Fruit fly (Drosophila melanogaster) Kc167 (cell line): Measurements from ENCODE around the gene Cyp18a1.

Experiments
- Myc ChIP-seq: fragments of >200 bp; optimal IDR thresholded peaks from 2 replicates; lab custom pipeline; 2017; ENCODE audit warnings: missing external identifiers
- Sin3A ChIP-seq: fragments of >200 bp; optimal IDR thresholded peaks from 2 replicates; lab custom pipeline; 2018; ENCODE audit warnings: missing external identifiers
- h ChIP-seq: fragments of >200 bp; optimal IDR thresholded peaks from 3 replicates; lab custom pipeline; 2018; ENCODE audit warnings: missing external identifiers
- insv ChIP-seq: fragments of >200 bp; optimal IDR thresholded peaks from 3 replicates; lab custom pipeline; 2018; ENCODE audit warnings: missing external identifiers
- psq ChIP-seq: fragments of >200 bp; optimal IDR thresholded peaks from 2 replicates; lab custom pipeline; 2017; ENCODE audit warnings: missing external identifiers
- ttk ChIP-seq: sonication (Bioruptor generic); optimal IDR thresholded peaks from 2 replicates; lab custom pipeline; 2017; ENCODE audit warnings: missing external identifiers

Gene Cyp18a1

DNA sequence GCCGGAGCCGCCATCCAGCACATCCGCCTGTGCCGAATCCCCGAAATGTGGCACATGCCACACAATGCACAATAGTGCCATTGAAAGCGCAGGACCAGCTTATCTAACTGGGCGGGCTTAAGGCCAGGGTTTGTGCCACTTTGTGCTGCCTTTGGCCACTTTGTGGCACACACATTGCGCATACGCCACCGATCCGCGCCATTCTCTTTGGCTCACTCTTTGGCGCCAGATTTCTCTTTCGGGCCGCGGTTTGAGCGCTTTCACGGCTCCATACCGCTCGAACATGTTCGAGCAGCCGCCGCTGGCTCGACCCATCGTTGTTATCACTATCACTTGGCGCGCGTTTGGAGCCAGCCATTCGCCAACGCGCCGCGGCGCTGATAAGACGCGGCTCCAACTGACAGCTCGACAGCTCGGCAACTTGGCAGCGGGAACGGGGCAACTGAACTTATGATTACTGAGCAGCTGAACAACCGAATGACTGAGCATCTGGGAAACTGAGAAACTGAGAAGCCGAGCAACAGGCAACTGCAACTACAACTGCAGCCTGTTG lies 27.1 kb downstream of the Cyp18a1 start:
- TF ChIP-seq insv (lab: Kevin White, UChicago) (no peak), h (no peak), Myc (lab: Kevin White, UChicago) (no peak), psq (no peak), Sin3A (no peak), ttk (lab: Kevin White, UChicago) (no peak)

DNA sequence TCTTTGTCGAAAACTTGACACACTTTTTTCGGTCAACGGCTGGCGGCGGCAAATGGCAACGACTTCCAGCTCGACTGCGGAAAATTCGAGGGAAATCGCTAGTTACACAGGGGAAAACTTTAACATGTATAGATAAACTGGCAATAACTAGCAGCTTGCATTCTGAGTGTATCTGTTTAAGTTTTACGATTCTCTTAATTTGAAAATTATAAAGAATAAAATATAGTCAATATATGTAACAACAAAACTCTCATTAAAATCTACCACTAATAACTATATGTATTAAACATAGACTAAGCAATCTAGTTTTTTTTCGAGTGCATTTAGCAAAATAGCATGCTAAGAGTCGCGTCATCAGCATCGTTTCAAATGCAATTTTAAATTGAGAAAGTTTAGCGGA lies 29.5 kb downstream of the Cyp18a1 start:
- TF ChIP-seq Sin3A, result no peak
- TF ChIP-seq psq, result no peak
- TF ChIP-seq h, result no peak

DNA sequence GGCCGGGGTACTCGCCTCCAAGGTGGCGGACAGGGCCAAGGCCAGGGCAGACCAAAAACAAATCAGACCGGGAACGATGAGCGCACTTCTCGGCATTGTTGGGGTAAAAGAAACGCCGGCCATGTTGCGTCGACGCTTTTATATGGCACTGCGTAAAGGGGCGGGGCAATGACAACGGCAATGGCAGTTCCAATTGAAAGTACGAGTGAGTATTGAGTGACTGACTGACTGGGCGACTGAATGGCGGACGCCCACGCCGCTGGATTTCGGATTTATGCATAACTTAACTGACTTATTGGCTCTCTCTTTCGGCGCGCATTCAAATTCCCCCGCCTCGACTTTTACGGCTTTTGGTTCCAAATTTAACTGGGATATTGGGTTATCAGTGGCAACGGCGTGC lies 30.8 kb downstream of the Cyp18a1 start, which contains the start of gene CG6696:
TSS of gene CG6696 (minus strand) at position 101 of the 400 bp plus-strand sequence.
- no peak for TF ChIP-seq Myc (lab: Kevin White, UChicago)
- no peak for TF ChIP-seq ttk (lab: Kevin White, UChicago)
- no peak for TF ChIP-seq Sin3A
- no peak for TF ChIP-seq h
- no peak for TF ChIP-seq insv (lab: Kevin White, UChicago)
- TF ChIP-seq psq, result no peak

DNA sequence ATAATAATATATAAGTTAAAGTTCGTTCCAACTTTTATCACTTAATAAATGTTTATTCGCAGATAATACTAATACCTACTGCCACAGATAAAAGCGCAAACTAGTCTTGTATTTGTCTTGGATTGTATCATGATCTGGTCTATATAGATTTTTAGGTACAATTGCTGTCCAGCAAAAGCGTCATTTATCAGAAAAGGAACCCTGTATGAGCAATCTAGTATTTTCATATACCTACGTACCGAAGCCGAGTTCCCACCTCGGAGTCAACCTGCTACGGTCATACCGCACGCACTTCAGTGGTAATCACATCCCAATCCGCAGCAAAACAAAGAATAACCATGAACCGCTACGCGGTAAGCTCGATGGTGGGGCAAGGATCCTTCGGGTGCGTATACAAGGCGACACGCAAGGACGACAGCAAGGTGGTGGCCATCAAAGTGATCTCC lies 35.3 kb downstream of the Cyp18a1 start, which contains the start of gene fu:
TSS of gene fu (plus strand) at position 254 of the 446 bp plus-strand sequence.
- TF ChIP-seq ttk (lab: Kevin White, UChicago) (no peak), psq (no peak), Sin3A (no peak), insv (lab: Kevin White, UChicago) (no peak), Myc (lab: Kevin White, UChicago) (no peak)

DNA sequence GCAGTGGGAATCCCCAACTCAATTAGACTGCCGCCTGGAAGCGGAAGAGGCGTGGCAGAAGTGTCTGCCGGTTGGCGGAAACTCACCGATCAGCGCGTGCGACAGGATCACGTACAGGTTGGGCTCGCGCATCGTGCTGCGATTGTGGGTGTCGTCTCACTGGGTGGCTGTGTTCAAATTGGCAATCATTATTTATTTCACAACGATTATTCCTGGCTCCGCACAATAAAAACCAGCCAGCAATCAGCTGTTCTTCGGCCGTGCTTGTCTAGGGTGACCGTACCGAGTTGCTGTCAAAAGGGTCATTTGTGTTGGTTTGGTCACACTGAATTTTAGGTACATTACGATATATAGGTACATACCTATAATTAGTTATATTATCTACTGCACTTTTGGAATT lies 35.8 kb downstream of the Cyp18a1 start, which contains the start of gene CG6659:
TSS of gene CG6659 (minus strand) at position 275 of the 400 bp plus-strand sequence.
- TF ChIP-seq Myc (lab: Kevin White, UChicago) (no peak), h (no peak), insv (lab: Kevin White, UChicago) (no peak), psq (no peak), Sin3A (no peak), ttk (lab: Kevin White, UChicago) (no peak)

DNA sequence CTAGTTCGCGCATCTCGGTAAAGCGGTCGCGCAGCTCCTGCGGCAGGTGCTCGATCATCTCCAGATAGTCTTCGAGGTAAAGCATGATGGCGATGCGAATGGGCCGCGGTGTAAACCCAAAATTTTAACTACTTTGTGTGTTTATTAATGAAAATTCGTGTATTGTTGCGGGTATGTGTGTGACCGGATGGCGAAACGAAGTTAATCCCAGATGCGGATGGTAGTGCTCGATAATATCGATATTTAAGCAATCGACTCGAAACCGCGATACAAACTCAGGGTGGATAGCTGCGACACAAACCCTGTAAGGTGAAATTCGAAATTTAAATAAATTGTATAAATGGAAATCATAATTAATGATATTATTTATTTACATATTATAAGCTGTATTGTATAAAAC lies 40.0 kb downstream of the Cyp18a1 start, which contains the start of gene Ing3:
TSS of gene Ing3 (minus strand) at position 213 of the 400 bp plus-strand sequence.
- TF ChIP-seq psq, result no peak
- TF ChIP-seq h, result no peak
- TF ChIP-seq Myc (lab: Kevin White, UChicago), result no peak
- TF ChIP-seq Sin3A, result no peak
- TF ChIP-seq ttk (lab: Kevin White, UChicago), result no peak
- TF ChIP-seq insv (lab: Kevin White, UChicago), result no peak

DNA sequence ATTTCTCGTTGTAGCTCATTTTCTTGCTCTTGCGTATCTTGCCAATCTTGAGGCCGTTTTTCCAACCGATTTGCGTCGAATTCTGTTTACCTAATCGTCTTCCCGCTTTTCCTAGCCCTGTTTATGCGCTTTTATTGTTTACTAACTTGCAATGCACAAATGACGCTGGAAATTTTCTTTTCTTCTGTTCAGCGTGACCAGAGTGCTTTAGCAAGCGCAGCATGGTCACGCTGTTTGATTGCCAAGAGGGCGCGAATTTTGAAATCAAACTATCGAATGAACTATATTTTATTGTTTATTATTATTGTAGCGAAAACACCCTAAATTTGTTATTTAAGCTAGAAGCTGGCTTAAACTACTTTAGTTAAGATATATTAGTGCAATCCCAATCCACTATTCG lies 42.6 kb downstream of the Cyp18a1 start, which contains the start of gene Hou:
TSS of gene Hou (minus strand) at position 193 of the 400 bp plus-strand sequence.
- TF ChIP-seq Myc (lab: Kevin White, UChicago) (no peak), psq (no peak)

DNA sequence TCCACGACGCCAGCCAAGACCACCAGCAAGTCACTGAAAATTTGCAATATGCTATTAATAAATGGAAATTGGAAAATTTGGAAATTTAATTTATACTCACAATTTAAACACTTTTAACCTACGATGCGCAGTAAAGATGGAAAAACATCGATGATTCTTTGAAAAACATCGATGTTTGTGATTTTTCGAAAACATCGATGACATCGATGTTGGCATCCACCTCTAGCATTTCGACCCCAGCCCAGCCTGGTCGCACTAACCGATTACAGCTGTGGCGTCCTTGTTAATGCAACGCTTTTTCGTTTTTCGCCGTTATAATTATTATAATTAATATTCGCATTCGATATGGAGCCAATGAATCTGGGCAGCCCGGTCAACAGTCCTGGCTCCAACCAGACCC lies 44.9 kb downstream of the Cyp18a1 start, which contains the start of gene Nup35:
TSS of gene Nup35 (plus strand) at position 222 of the 400 bp plus-strand sequence.
- no peak for TF ChIP-seq Myc (lab: Kevin White, UChicago)
- no peak for TF ChIP-seq Sin3A
- TF ChIP-seq ttk (lab: Kevin White, UChicago), result no peak
- TF ChIP-seq insv (lab: Kevin White, UChicago), result no peak
- TF ChIP-seq h, result no peak
- no peak for TF ChIP-seq psq

DNA sequence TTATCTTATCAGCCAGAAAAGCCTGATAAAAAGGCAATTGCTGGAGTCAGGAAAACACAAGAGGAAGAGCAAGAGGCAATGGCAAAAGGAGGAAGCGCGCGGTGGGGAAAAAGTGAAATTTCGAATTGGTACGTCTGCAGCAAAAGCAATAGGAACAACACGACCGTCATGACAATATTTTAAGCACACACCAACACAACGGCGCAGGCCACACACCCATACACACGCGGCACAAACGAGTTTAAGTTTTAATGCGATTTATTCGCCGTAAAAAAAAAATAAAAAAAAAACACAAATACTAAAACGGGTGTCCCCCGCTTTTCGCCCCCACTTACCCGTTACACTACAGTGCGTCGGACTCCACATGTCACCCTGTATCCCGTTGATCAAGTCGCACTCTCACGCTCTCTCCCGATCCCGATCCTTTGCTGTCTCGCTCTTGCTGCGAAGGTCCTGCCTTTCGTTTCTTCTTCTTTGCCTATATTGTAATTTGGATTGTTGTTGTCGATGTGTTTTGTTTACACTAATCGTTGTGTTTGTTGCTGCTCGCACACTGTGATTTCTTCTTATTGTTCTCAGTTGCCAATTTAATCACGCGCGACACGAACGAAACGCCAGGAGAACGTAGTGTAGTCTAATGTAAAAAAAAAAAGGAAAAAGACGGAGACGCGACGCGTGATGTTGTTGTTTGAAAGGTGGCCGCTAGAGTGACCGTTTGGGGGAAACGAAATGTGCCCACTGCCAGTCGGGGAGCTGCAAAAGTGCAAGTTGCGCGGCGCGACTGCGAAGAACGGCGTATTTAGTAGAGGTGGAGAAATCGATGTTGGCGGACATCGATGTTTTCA lies 45.8 kb downstream of the Cyp18a1 start, which contains the start of gene Rip11:
TSS of gene Rip11 (minus strand) at position 794 of the 845 bp plus-strand sequence.
- TF ChIP-seq insv (lab: Kevin White, UChicago) (no peak), psq (no peak), Sin3A (no peak), Myc (lab: Kevin White, UChicago) (no peak), h (no peak), ttk (lab: Kevin White, UChicago) (no peak)

DNA sequence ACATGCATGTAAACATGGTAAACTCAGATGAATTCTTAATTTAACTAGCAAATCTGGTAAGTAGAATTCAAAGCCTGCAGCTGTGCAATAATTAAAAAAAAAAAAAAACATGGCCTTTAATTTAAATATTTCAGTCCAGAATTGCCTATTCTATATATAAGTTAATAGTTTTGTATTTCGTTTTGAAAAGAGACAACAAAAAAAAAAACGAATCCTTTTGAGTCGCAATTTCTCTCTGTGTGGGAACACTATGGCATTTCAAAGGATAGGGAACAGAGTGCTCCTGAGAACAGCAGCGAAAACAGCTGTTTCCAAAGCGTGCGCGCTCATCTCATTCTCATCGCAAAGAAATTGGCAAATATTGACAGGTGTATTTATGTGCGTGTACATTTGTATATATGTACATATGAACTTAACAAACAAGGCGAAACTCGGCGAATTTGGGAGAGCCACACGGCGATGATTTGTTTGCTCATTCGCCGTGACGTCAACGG lies 47.1 kb downstream of the Cyp18a1 start:
- TF ChIP-seq h, result no peak
- TF ChIP-seq Myc (lab: Kevin White, UChicago), result no peak
- no peak for TF ChIP-seq ttk (lab: Kevin White, UChicago)
- no peak for TF ChIP-seq psq
- no peak for TF ChIP-seq insv (lab: Kevin White, UChicago)
- TF ChIP-seq Sin3A, result no peak

DNA sequence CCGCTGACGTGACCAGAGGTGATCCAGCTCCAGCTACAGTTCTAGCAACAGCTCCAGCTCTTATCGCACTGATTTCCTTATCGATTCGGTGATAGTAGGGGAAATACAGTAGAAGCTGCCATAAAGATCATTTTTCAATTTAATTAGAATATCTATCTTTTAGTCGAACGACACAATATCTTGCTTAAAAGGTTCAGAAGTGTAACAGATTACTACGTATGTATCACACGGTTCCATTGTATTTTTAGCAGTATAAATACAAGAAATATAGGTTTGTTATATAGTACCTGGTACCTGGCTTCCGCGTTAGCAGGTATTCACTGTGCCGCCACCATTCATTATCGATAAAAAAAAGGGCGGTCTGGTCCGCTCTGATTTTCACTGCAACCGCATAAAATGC lies 48.0 kb downstream of the Cyp18a1 start:
- TF ChIP-seq h (no peak), insv (lab: Kevin White, UChicago) (no peak), psq (no peak), Sin3A (no peak), Myc (lab: Kevin White, UChicago) (no peak), ttk (lab: Kevin White, UChicago) (no peak)

DNA sequence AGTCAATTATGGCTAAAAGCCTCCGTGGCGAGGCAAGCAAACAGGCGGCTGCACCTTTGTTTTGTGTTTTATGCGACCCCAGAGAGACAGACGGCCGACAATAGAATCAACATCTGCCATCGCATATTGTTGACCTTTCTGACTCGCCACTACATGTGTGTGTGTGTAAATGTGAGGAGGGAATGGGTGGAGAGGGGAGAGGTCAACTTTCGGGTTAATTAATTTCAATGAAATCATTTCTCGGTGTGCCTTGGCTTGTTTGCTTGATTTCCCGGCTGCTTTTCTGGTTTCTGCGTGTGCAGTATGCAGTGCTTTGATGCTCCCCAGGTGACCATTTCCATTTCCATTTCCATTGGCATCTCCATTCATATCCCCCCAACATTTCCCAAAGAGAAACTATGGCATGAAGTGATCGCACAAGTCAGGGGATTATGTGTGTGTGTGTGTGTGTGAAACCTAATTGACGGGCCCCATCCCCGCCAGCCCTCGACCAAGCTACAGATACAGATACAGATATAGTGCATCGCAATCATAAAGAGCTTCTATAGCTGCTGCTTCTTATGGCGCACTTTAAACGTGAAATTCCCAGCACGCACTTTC lies 49.7 kb downstream of the Cyp18a1 start:
- TF ChIP-seq psq (no peak), Myc (lab: Kevin White, UChicago) (no peak), insv (lab: Kevin White, UChicago) (no peak)
